Worm (Caenorhabditis elegans) whole organism, L3 larva: ENCODE measurements around the gene pgl-1.

Experiments used
- ama-1 ChIP-seq: fragments of 150-350 bp; optimal IDR thresholded peaks from 2 replicates; lab custom pipeline; 2018
- nhr-11 ChIP-seq: fragments of 150-350 bp; optimal IDR thresholded peaks from 2 replicates; lab custom pipeline; 2014; ENCODE audit warnings: missing biosample characterization, missing genetic modification characterization
- tbx-2 ChIP-seq: sonication (generic microtip); optimal IDR thresholded peaks from 2 replicates; lab custom pipeline; 2016; ENCODE audit warnings: mild to moderate bottlenecking, missing genetic modification characterization, missing compliant biosample characterization

DNA sequence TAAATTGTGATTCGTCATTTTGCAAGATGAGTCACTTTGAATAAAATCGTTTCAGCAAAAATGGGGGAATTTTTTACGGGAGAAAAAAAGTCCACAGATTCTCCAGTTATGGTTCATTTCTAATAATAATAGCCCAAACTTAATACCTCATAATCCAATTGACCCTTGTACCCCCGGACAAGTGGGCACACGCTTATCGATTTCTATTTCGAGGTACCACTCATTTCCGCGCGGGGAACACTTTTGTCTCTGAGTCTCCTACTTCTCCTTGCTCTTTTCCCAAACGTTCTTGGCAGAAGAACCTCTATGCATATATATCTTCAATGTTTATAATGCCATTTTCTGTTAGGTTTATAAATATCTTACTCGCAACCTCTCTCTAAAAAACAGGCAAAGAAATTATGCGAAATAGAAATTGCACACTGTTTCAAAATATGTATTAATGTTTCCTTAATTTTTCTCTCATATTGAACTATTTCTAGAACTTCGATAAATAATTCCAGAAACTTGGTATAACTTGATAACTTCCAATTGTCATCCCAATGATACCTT lies 40.1 kb upstream of the pgl-1 start, which contains the start of gene gldi-4:
- no peak for TF ChIP-seq tbx-2 (tag; lab: Kevin White, UChicago)
- TF ChIP-seq nhr-11, result no peak
- TF ChIP-seq ama-1, result no peak
